Worm (Caenorhabditis elegans) whole organism, late embryonic: ENCODE measurements around the gene T03G11.10.

ENCODE experiments used
- C08G9.2 ChIP-seq: sonication (generic microtip); optimal IDR thresholded peaks from 2 replicates; lab custom pipeline; 2016; ENCODE audit warnings: mild to moderate bottlenecking, missing genetic modification characterization, moderate library complexity, missing compliant biosample characterization
- C38D4.7 ChIP-seq: fragments of 200-800 bp; sonication (Bioruptor generic); optimal IDR thresholded peaks from 2 replicates; lab custom pipeline; 2018; ENCODE audit warnings: mild to moderate bottlenecking, missing genetic modification characterization, moderate library complexity, missing compliant biosample characterization
- F13H6.1 ChIP-seq: sonication (generic microtip); optimal IDR thresholded peaks from 2 replicates; lab custom pipeline; 2016; ENCODE audit warnings: missing genetic modification characterization, missing compliant biosample characterization
- K09A11.1 ChIP-seq: sonication (generic microtip); optimal IDR thresholded peaks from 2 replicates; lab custom pipeline; 2017; ENCODE audit warnings: antibody characterized with exemption, mild to moderate bottlenecking, missing genetic modification characterization, missing compliant biosample characterization; ENCODE audit not compliant: insufficient read depth
- T23F11.4 ChIP-seq: fragments of 200-800 bp; sonication (Bioruptor generic); optimal IDR thresholded peaks from 2 replicates; lab custom pipeline; 2018; ENCODE audit warnings: mild to moderate bottlenecking, missing genetic modification characterization, missing compliant biosample characterization
- Y22D7AL.16 ChIP-seq: sonication (generic microtip); optimal IDR thresholded peaks from 2 replicates; lab custom pipeline; 2016; ENCODE audit warnings: missing genetic modification characterization, missing compliant biosample characterization
- ama-1 ChIP-seq: fragments of 150-350 bp; optimal IDR thresholded peaks from 2 replicates; lab custom pipeline; 2014
- ceh-14 ChIP-seq: sonication (generic microtip); optimal IDR thresholded peaks from 2 replicates; lab custom pipeline; 2016; ENCODE audit warnings: missing genotype, missing genetic modification characterization, missing compliant biosample characterization
- ceh-18 ChIP-seq: sonication (generic microtip); optimal IDR thresholded peaks from 2 replicates; lab custom pipeline; 2016; ENCODE audit warnings: missing genetic modification characterization, missing compliant biosample characterization
- ceh-2 ChIP-seq: sonication (generic microtip); optimal IDR thresholded peaks from 2 replicates; lab custom pipeline; 2016; ENCODE audit warnings: missing genotype, missing genetic modification characterization, missing compliant biosample characterization
- ceh-22 ChIP-seq: sonication (generic microtip); optimal IDR thresholded peaks from 2 replicates; lab custom pipeline; 2017; ENCODE audit warnings: missing biosample characterization, missing genetic modification characterization
- ceh-30 ChIP-seq: fragments of 150-350 bp; optimal IDR thresholded peaks from 2 replicates; lab custom pipeline; 2014; ENCODE audit warnings: missing biosample characterization, missing genetic modification characterization
- ceh-31 ChIP-seq: sonication (generic microtip); optimal IDR thresholded peaks from 2 replicates; lab custom pipeline; 2016; ENCODE audit warnings: missing genetic modification characterization, missing compliant biosample characterization
- ceh-45 ChIP-seq: fragments of 200-800 bp; sonication (Bioruptor generic); IDR thresholded peaks from 2 replicates; pipeline ENCODE4 v1.3.6; 2022; ENCODE audit warnings: missing genetic modification reagents, missing genetic modification characterization, missing compliant biosample characterization
- ceh-6 ChIP-seq: fragments of 200-800 bp; sonication (Bioruptor generic); optimal IDR thresholded peaks from 2 replicates; lab custom pipeline; 2018; ENCODE audit warnings: mild to moderate bottlenecking, missing genetic modification characterization, missing compliant biosample characterization
- che-1 ChIP-seq: sonication (generic microtip); optimal IDR thresholded peaks from 2 replicates; lab custom pipeline; 2016; ENCODE audit warnings: mild to moderate bottlenecking, missing genetic modification characterization, missing compliant biosample characterization
- dmd-4 ChIP-seq: sonication (generic microtip); optimal IDR thresholded peaks from 2 replicates; lab custom pipeline; 2016; ENCODE audit warnings: borderline replicate concordance, missing genetic modification characterization, missing compliant biosample characterization
- elt-4 ChIP-seq: sonication (generic microtip); optimal IDR thresholded peaks from 2 replicates; lab custom pipeline; 2016; ENCODE audit warnings: missing genetic modification characterization, missing compliant biosample characterization
- ets-4 ChIP-seq: sonication (generic microtip); optimal IDR thresholded peaks from 2 replicates; lab custom pipeline; 2016; ENCODE audit warnings: missing genetic modification characterization, missing compliant biosample characterization
- eyg-1 ChIP-seq: sonication (generic microtip); optimal IDR thresholded peaks from 2 replicates; lab custom pipeline; 2016; ENCODE audit warnings: missing genotype, missing genetic modification characterization, missing compliant biosample characterization
- fax-1 ChIP-seq: sonication (generic microtip); optimal IDR thresholded peaks from 2 replicates; lab custom pipeline; 2016; ENCODE audit warnings: missing genotype, missing genetic modification characterization, missing compliant biosample characterization
- fkh-10 ChIP-seq: fragments of 150-350 bp; optimal IDR thresholded peaks from 2 replicates; lab custom pipeline; 2014; ENCODE audit warnings: missing biosample characterization, missing genetic modification reagents, missing genetic modification characterization
- gmeb-2 ChIP-seq: sonication (generic microtip); optimal IDR thresholded peaks from 2 replicates; lab custom pipeline; 2016; ENCODE audit warnings: missing genetic modification characterization, inconsistent platforms, missing compliant biosample characterization
- hlh-15 ChIP-seq: sonication (generic microtip); optimal IDR thresholded peaks from 2 replicates; lab custom pipeline; 2016; ENCODE audit warnings: missing genetic modification characterization, missing compliant biosample characterization
- hlh-30 ChIP-seq: sonication (generic microtip); optimal IDR thresholded peaks from 2 replicates; lab custom pipeline; 2017; ENCODE audit warnings: antibody characterized with exemption, missing genetic modification characterization, missing compliant biosample characterization; ENCODE audit not compliant: insufficient read depth
- hlh-6 ChIP-seq: sonication (generic microtip); optimal IDR thresholded peaks from 2 replicates; lab custom pipeline; 2016; ENCODE audit warnings: missing genotype, missing genetic modification characterization, missing compliant biosample characterization
- hlh-8 ChIP-seq: sonication (generic microtip); optimal IDR thresholded peaks from 2 replicates; lab custom pipeline; 2016; ENCODE audit warnings: missing genotype, missing genetic modification characterization, missing compliant biosample characterization
- madf-2 ChIP-seq: sonication (generic microtip); optimal IDR thresholded peaks from 2 replicates; lab custom pipeline; 2017; ENCODE audit warnings: missing genetic modification characterization, missing compliant biosample characterization
- mec-3 ChIP-seq: sonication (generic microtip); optimal IDR thresholded peaks from 2 replicates; lab custom pipeline; 2016; ENCODE audit warnings: borderline replicate concordance, missing genetic modification characterization, missing compliant biosample characterization
- nfya-1 ChIP-seq: sonication (generic microtip); optimal IDR thresholded peaks from 2 replicates; lab custom pipeline; 2017; ENCODE audit warnings: missing genetic modification characterization, mild to moderate bottlenecking, missing compliant biosample characterization, antibody characterized with exemption, moderate library complexity
- nhr-11 ChIP-seq: fragments of 150-350 bp; optimal IDR thresholded peaks from 2 replicates; lab custom pipeline; 2014; ENCODE audit warnings: missing biosample characterization, missing genetic modification characterization
- nhr-232 ChIP-seq: sonication (generic microtip); optimal IDR thresholded peaks from 2 replicates; lab custom pipeline; 2016; ENCODE audit warnings: missing genetic modification characterization, missing compliant biosample characterization
- npax-4 ChIP-seq: sonication (generic microtip); optimal IDR thresholded peaks from 2 replicates; lab custom pipeline; 2016; ENCODE audit warnings: missing genetic modification characterization, missing compliant biosample characterization
- odd-2 ChIP-seq: sonication (generic microtip); optimal IDR thresholded peaks from 2 replicates; lab custom pipeline; 2017; ENCODE audit warnings: antibody characterized with exemption, mild to moderate bottlenecking, missing genetic modification characterization, missing compliant biosample characterization
- pag-3 ChIP-seq: sonication (generic microtip); optimal IDR thresholded peaks from 2 replicates; lab custom pipeline; 2016; ENCODE audit warnings: missing compliant biosample characterization, missing genetic modification characterization, borderline replicate concordance
- pax-1 ChIP-seq: fragments of 150-350 bp; optimal IDR thresholded peaks from 2 replicates; lab custom pipeline; 2014; ENCODE audit warnings: missing biosample characterization, missing genetic modification characterization
- pha-2 ChIP-seq: sonication (generic microtip); optimal IDR thresholded peaks from 2 replicates; lab custom pipeline; 2017; ENCODE audit warnings: mild to moderate bottlenecking, missing genetic modification characterization, missing compliant biosample characterization
- pha-4 ChIP-seq: fragments of 150-350 bp; optimal IDR thresholded peaks from 2 replicates; lab custom pipeline; 2018; ENCODE audit warnings: missing biosample characterization, missing genetic modification reagents, missing genetic modification characterization
- pqm-1 ChIP-seq: sonication (generic microtip); optimal IDR thresholded peaks from 2 replicates; lab custom pipeline; 2016; ENCODE audit warnings: missing genetic modification characterization, missing compliant biosample characterization
- pros-1 ChIP-seq: fragments of 150-350 bp; optimal IDR thresholded peaks from 2 replicates; lab custom pipeline; 2014; ENCODE audit warnings: missing biosample characterization, missing genetic modification reagents, missing genetic modification characterization
- ref-2 ChIP-seq: sonication (generic microtip); optimal IDR thresholded peaks from 2 replicates; lab custom pipeline; 2016; ENCODE audit warnings: missing genetic modification characterization, missing compliant biosample characterization
- rnt-1 ChIP-seq: sonication (generic microtip); optimal IDR thresholded peaks from 2 replicates; lab custom pipeline; 2016; ENCODE audit warnings: missing genetic modification characterization, missing compliant biosample characterization
- syd-9 ChIP-seq: sonication (generic microtip); optimal IDR thresholded peaks from 2 replicates; lab custom pipeline; 2016; ENCODE audit warnings: mild to moderate bottlenecking, missing genetic modification characterization, moderate library complexity, missing compliant biosample characterization
- tbx-2 ChIP-seq: sonication (generic microtip); optimal IDR thresholded peaks from 2 replicates; lab custom pipeline; 2016; ENCODE audit warnings: missing genetic modification characterization, missing compliant biosample characterization
- tbx-7 ChIP-seq: sonication (generic microtip); optimal IDR thresholded peaks from 2 replicates; lab custom pipeline; 2016; ENCODE audit warnings: missing genotype, missing genetic modification characterization, missing compliant biosample characterization
- ttx-3 ChIP-seq: sonication (generic microtip); optimal IDR thresholded peaks from 2 replicates; lab custom pipeline; 2016; ENCODE audit warnings: missing genetic modification reagents, missing genetic modification characterization, missing compliant biosample characterization
- unc-3 ChIP-seq, 2 experiments: fragments of 200-800 bp in 1 of 2; sonication (Bioruptor generic) in 1 of 2; sonication (generic microtip) in 1 of 2; conservative IDR thresholded peaks in 1 of 2; optimal IDR thresholded peaks in 1 of 2; 2 replicates each; pipeline versions ENCODE4 v1.3.6 to Lab custom; 2016 to 2022; ENCODE audit warnings: missing compliant biosample characterization in 2 of 2, missing genetic modification characterization in 2 of 2, missing genetic modification reagents in 1 of 2
- unc-42 ChIP-seq: sonication (generic microtip); optimal IDR thresholded peaks from 2 replicates; lab custom pipeline; 2016; ENCODE audit warnings: missing genotype, missing genetic modification characterization, missing compliant biosample characterization
- unc-55 ChIP-seq: sonication (generic microtip); optimal IDR thresholded peaks from 2 replicates; lab custom pipeline; 2017; ENCODE audit warnings: missing biosample characterization, missing genetic modification reagents, missing genetic modification characterization
- ztf-16 ChIP-seq: sonication (generic microtip); optimal IDR thresholded peaks from 2 replicates; lab custom pipeline; 2017; ENCODE audit warnings: missing genetic modification characterization, missing compliant biosample characterization

T03G11.10 gene

ce11 chrX:5168770-5169169 lies 2.2 kb downstream of the T03G11.10 start:
- TF ChIP-seq che-1 (tag; lab: Kevin White, UChicago) (no peak), ceh-30 (tag; lab: Kevin White, UChicago) (no peak), madf-2 (tag; lab: Kevin White, UChicago) (no peak), pha-4 (tag; lab: Kevin White, UChicago) (no peak), ref-2 (tag; lab: Kevin White, UChicago) (no peak), hlh-15 (no peak), unc-3 (GFP tag; conservative IDR thresholded peaks at IDR 0.05; lab: Robert Waterston, UW) (no peak), unc-3 (tag; optimal IDR thresholded peaks at IDR 0.05; lab: Kevin White, UChicago) (no peak), nfya-1 (tag; lab: Kevin White, UChicago) (no peak), hlh-30 (no peak), rnt-1 (tag; lab: Kevin White, UChicago) (no peak), pha-2 (no peak)

ce11 chrX:5165037-5165436 lies 5.9 kb downstream of the T03G11.10 start, which contains the start of gene mans-3:
Gene mans-3, plus strand, starts transcription at chrX:5165395.
- peak; percentile 91 for TF ChIP-seq nfya-1 (tag; lab: Kevin White, UChicago)
- peak; percentile 10 for TF ChIP-seq che-1 (tag; lab: Kevin White, UChicago)
- no peak for TF ChIP-seq C08G9.2 (tag; lab: Kevin White, UChicago)
- TF ChIP-seq ceh-22 (tag; lab: Kevin White, UChicago) = no peak
- peak; percentile 65 for TF ChIP-seq ceh-31 (tag; lab: Kevin White, UChicago)
- peak; percentile 28; the same call in 1 of the 2 replicates for TF ChIP-seq ceh-45
- TF ChIP-seq F13H6.1 (tag; lab: Kevin White, UChicago) = peak; percentile 53
- TF ChIP-seq odd-2 (tag; lab: Kevin White, UChicago) = no peak
- TF ChIP-seq fax-1 = peak; percentile 34
- peak; percentile 79 for TF ChIP-seq tbx-2
- TF ChIP-seq tbx-7 (tag; lab: Kevin White, UChicago) = no peak
- TF ChIP-seq pros-1 (tag; lab: Kevin White, UChicago) = peak; percentile 44
- peak; percentile 76 for TF ChIP-seq unc-42
- peak; percentile 42 for TF ChIP-seq K09A11.1
- TF ChIP-seq madf-2 (tag; lab: Kevin White, UChicago) = no peak
- no peak for TF ChIP-seq pag-3 (tag; lab: Kevin White, UChicago)
- TF ChIP-seq pha-4 (tag; lab: Kevin White, UChicago) = no peak
- peak; percentile 39 for TF ChIP-seq ceh-14 (tag; lab: Kevin White, UChicago)
- peak; percentile 39 for TF ChIP-seq ets-4
- no peak for TF ChIP-seq mec-3 (tag; lab: Kevin White, UChicago)
- TF ChIP-seq gmeb-2 (tag; lab: Kevin White, UChicago) = peak; percentile 56
- no peak for TF ChIP-seq fkh-10 (GFP tag; lab: Kevin White, UChicago)
- TF ChIP-seq hlh-6 (tag; lab: Kevin White, UChicago) = no peak
- TF ChIP-seq C38D4.7 (GFP tag; lab: Kevin White, UChicago) = no peak
- peak; percentile 44 for TF ChIP-seq nhr-232 (tag; lab: Kevin White, UChicago)
- TF ChIP-seq ceh-2 (tag; lab: Kevin White, UChicago) = peak; percentile 51
- TF ChIP-seq eyg-1 (tag; lab: Kevin White, UChicago) = peak; percentile 38
- no peak for TF ChIP-seq elt-4
- TF ChIP-seq ceh-18 (tag; lab: Kevin White, UChicago) = peak; percentile 81
- peak; percentile 72 for TF ChIP-seq unc-55 (GFP tag; lab: Kevin White, UChicago)
- peak; percentile 51 for TF ChIP-seq dmd-4 (tag; lab: Kevin White, UChicago)
- peak; percentile 74 for TF ChIP-seq ttx-3 (tag; lab: Kevin White, UChicago)
- peak; percentile 29 for TF ChIP-seq ceh-6 (GFP tag; lab: Kevin White, UChicago)
- TF ChIP-seq pqm-1 (tag; lab: Kevin White, UChicago) = no peak
- TF ChIP-seq ama-1 (lab: Kevin White, UChicago) = no peak
- TF ChIP-seq hlh-8 (tag; lab: Kevin White, UChicago) = peak; percentile 35
- peak; percentile 22 for TF ChIP-seq npax-4 (tag; lab: Kevin White, UChicago)
- peak; percentile 60 for TF ChIP-seq unc-3 (GFP tag; conservative IDR thresholded peaks at IDR 0.05; lab: Robert Waterston, UW)
- peak; percentile 47 for TF ChIP-seq unc-3 (tag; optimal IDR thresholded peaks at IDR 0.05; lab: Kevin White, UChicago)
- TF ChIP-seq ztf-16 (tag; lab: Kevin White, UChicago) = peak; percentile 67
- peak; percentile 76 for TF ChIP-seq hlh-30
- no peak for TF ChIP-seq pax-1
- peak; percentile 73 for TF ChIP-seq syd-9
- TF ChIP-seq T23F11.4 (GFP tag; lab: Kevin White, UChicago) = peak; percentile 44
- TF ChIP-seq Y22D7AL.16 (tag; lab: Kevin White, UChicago) = peak; percentile 7
- TF ChIP-seq nhr-11 (tag; lab: Kevin White, UChicago) = no peak
